Worm (Caenorhabditis elegans): Measurements from ENCODE around the gene rpl-43.
A peak's percentile ranks its signal among the peaks of the same experiment; 100 is the strongest.

The rpl-43 gene

ce11 chrII:14143838-14144268 lies 11.2 kb upstream of the rpl-43 start, which contains the start of gene W03H9.2 (continued):
- no peak for TF ChIP-seq egl-27 (tag; optimal IDR thresholded peaks at IDR 0.05)
- peak; percentile 80 for TF ChIP-seq lin-38 (GFP tag; IDR thresholded peaks at IDR 0.05)
- no peak for TF ChIP-seq daf-19 (GFP tag; conservative IDR thresholded peaks at IDR 0.05)
- TF ChIP-seq sdz-12 (GFP tag; optimal IDR thresholded peaks at IDR 0.05): peak; percentile 62
- no peak for TF ChIP-seq ztf-7 (tag; optimal IDR thresholded peaks at IDR 0.05)
- no peak for TF ChIP-seq madf-5 (GFP tag; IDR thresholded peaks at IDR 0.05)
- peak; percentile 22; the same call in 1 of the 2 replicates for TF ChIP-seq ceh-44 (GFP tag; IDR thresholded peaks at IDR 0.05)
- TF ChIP-seq F26F4.8 (GFP tag; conservative IDR thresholded peaks at IDR 0.05): no peak
- TF ChIP-seq Y105C5A.15 (GFP tag; IDR thresholded peaks at IDR 0.05): no peak
- peak; percentile 59 for TF ChIP-seq F37D6.2 (tag; optimal IDR thresholded peaks at IDR 0.05)
- TF ChIP-seq ZK546.5 (tag; optimal IDR thresholded peaks at IDR 0.05): no peak
- no peak for TF ChIP-seq F49E8.2 (tag; optimal IDR thresholded peaks at IDR 0.05; ENCODE audit: borderline replicate concordance)
- TF ChIP-seq set-16 (GFP tag; IDR thresholded peaks at IDR 0.05): no peak
- no peak for TF ChIP-seq nhr-10 (tag; optimal IDR thresholded peaks at IDR 0.05)
- TF ChIP-seq php-3 (GFP tag; IDR thresholded peaks at IDR 0.05): no peak
- no peak for TF ChIP-seq nhr-6 (tag; optimal IDR thresholded peaks at IDR 0.05)
- peak; percentile 57 for TF ChIP-seq dmd-6 (GFP tag; IDR thresholded peaks at IDR 0.05)
- 0 out of 2 replicates have a peak, but pooled peaks have one; percentile 9 for TF ChIP-seq arid-1 (GFP tag; conservative IDR thresholded peaks at IDR 0.05)
- TF ChIP-seq nhr-111 (GFP tag; optimal IDR thresholded peaks at IDR 0.05): peak; percentile 35
- TF ChIP-seq hlh-30 (tag; optimal IDR thresholded peaks at IDR 0.05; ENCODE audit: insufficient read depth): no peak
- no peak for TF ChIP-seq lin-1 (GFP tag; IDR thresholded peaks at IDR 0.05)
- TF ChIP-seq nhr-28 (tag; optimal IDR thresholded peaks at IDR 0.05): peak; percentile 15
- TF ChIP-seq unc-130 (GFP tag; optimal IDR thresholded peaks at IDR 0.05): peak; percentile 58
- TF ChIP-seq mdl-1 (tag; optimal IDR thresholded peaks at IDR 0.05): no peak
- no peak for TF ChIP-seq ama-1 (optimal IDR thresholded peaks at IDR 0.05)
- no peak for TF ChIP-seq ceh-62 (tag; optimal IDR thresholded peaks at IDR 0.05)
- no peak for TF ChIP-seq jun-1 (tag; optimal IDR thresholded peaks at IDR 0.05)
- TF ChIP-seq nhr-42 (GFP tag; IDR thresholded peaks at IDR 0.05): peak; percentile 45; the same call in 1 of the 2 replicates
- peak; percentile 58; the same call in 1 of the 2 replicates for TF ChIP-seq pha-4 (GFP tag; IDR thresholded peaks at IDR 0.05)
- no peak for TF ChIP-seq pha-4 (tag; optimal IDR thresholded peaks at IDR 0.05)
- TF ChIP-seq dmd-9 (GFP tag; IDR thresholded peaks at IDR 0.05): peak; percentile 76
- TF ChIP-seq aha-1 (tag): no peak
- no peak for TF ChIP-seq ceh-28 (tag; optimal IDR thresholded peaks at IDR 0.05)
- no peak for TF ChIP-seq ztf-11 (tag; optimal IDR thresholded peaks at IDR 0.05)
- peak; percentile 18 for TF ChIP-seq lin-13 (GFP tag; optimal IDR thresholded peaks at IDR 0.05)
- TF ChIP-seq lin-39 (tag; optimal IDR thresholded peaks at IDR 0.05): no peak
- no peak for TF ChIP-seq unc-39 (tag; optimal IDR thresholded peaks at IDR 0.05)
- no peak for TF ChIP-seq zag-1 (tag; optimal IDR thresholded peaks at IDR 0.05)
- TF ChIP-seq spr-1 (tag; optimal IDR thresholded peaks at IDR 0.05): no peak
- no peak for TF ChIP-seq lin-15B (tag; optimal IDR thresholded peaks at IDR 0.05)
- TF ChIP-seq ceh-32 (tag; optimal IDR thresholded peaks at IDR 0.05; ENCODE audit: poor library complexity): no peak
- no peak for TF ChIP-seq zip-11 (GFP tag; IDR thresholded peaks at IDR 0.05)
- no peak for TF ChIP-seq nhr-237 (tag; optimal IDR thresholded peaks at IDR 0.05)
- TF ChIP-seq fkh-10 (GFP tag; optimal IDR thresholded peaks at IDR 0.05): peak; percentile 61
- TF ChIP-seq T26A8.4 (GFP tag; IDR thresholded peaks at IDR 0.05): no peak
- TF ChIP-seq egl-43 (GFP tag; IDR thresholded peaks at IDR 0.05): 0 out of 2 replicates have a peak, but pooled peaks have one; percentile 41
- no peak for TF ChIP-seq D1046.2 (GFP tag; IDR thresholded peaks at IDR 0.05)
- TF ChIP-seq T20F7.1 (GFP tag; optimal IDR thresholded peaks at IDR 0.05): no peak
- TF ChIP-seq hlh-11 (tag; optimal IDR thresholded peaks at IDR 0.05): peak; percentile 49
- TF ChIP-seq rbr-2 (tag; optimal IDR thresholded peaks at IDR 0.05): peak; percentile 65
- TF ChIP-seq lin-29 (GFP tag; IDR thresholded peaks at IDR 0.05): no peak
- no peak for TF ChIP-seq dve-1 (tag; optimal IDR thresholded peaks at IDR 0.05; ENCODE audit: insufficient read depth)
- peak; percentile 81 for TF ChIP-seq dpl-1 (GFP tag; optimal IDR thresholded peaks at IDR 0.05)

Data from whole organism, L4 larva.